Worm (Caenorhabditis elegans) whole organism, L1 larva: ENCODE data around the gene Y62H9A.5.

Experiments
- alr-1 ChIP-seq: fragments of 200-800 bp; sonication (Bioruptor generic); optimal IDR thresholded peaks from 2 replicates; lab custom pipeline; 2018; ENCODE audit warnings: borderline replicate concordance, mild to moderate bottlenecking, missing genetic modification characterization, missing compliant biosample characterization
- ama-1 ChIP-seq: fragments of 150-350 bp; optimal IDR thresholded peaks from 2 replicates; lab custom pipeline; 2014
- ceh-63 ChIP-seq: fragments of 200-800 bp; sonication (Bioruptor generic); optimal IDR thresholded peaks from 2 replicates; lab custom pipeline; 2018; ENCODE audit warnings: mild to moderate bottlenecking, missing genetic modification characterization, missing compliant biosample characterization
- ceh-82 ChIP-seq, 3 experiments: fragments of 150-350 bp in 1 of 3; sonication (generic microtip) in 2 of 3; optimal IDR thresholded peaks; 2 replicates each; lab custom pipeline; 2014 to 2017; ENCODE audit warnings: missing biosample characterization in 3 of 3, missing genetic modification characterization in 3 of 3
- elt-2 ChIP-seq: sonication (generic microtip); optimal IDR thresholded peaks from 2 replicates; lab custom pipeline; 2016; ENCODE audit warnings: missing genetic modification characterization, mild to moderate bottlenecking, inconsistent platforms, missing compliant biosample characterization, missing genetic modification reagents
- elt-3 ChIP-seq, 6 experiments: fragments of 150-350 bp in 1 of 6; sonication (generic microtip); optimal IDR thresholded peaks; 2 replicates each; lab custom pipeline; 2017 to 2018; ENCODE audit warnings: missing biosample characterization in 6 of 6, missing genetic modification characterization in 6 of 6, inconsistent platforms in 1 of 6
- isw-1 ChIP-seq: fragments of 200-800 bp; sonication (Bioruptor generic); IDR thresholded peaks from 2 replicates; pipeline ENCODE4 v1.3.6; 2022; ENCODE audit warnings: missing genetic modification characterization, missing compliant biosample characterization
- unc-62 ChIP-seq: fragments of 150-350 bp; optimal IDR thresholded peaks from 2 replicates; lab custom pipeline; 2014; ENCODE audit warnings: missing biosample characterization, missing genetic modification reagents, missing genetic modification characterization
- unc-86 ChIP-seq: sonication (generic microtip); optimal IDR thresholded peaks from 2 replicates; lab custom pipeline; 2016; ENCODE audit warnings: missing genetic modification characterization, missing compliant biosample characterization

- no peak for TF ChIP-seq elt-2 (tag; lab: Kevin White, UChicago)
- TF ChIP-seq ama-1 (lab: Kevin White, UChicago) = no peak
- TF ChIP-seq unc-62 (GFP tag; lab: Kevin White, UChicago) = no peak
- TF ChIP-seq elt-3 (tag; optimal IDR thresholded peaks at IDR 0.05; lab: Kevin White, UChicago) = no peak
- no peak for TF ChIP-seq ceh-63 (GFP tag; lab: Kevin White, UChicago)
- no peak for TF ChIP-seq unc-86 (tag; lab: Kevin White, UChicago)
- no peak for TF ChIP-seq ceh-82 (tag; optimal IDR thresholded peaks at IDR 0.05; lab: Kevin White, UChicago)
- TF ChIP-seq isw-1 (GFP tag; lab: Robert Waterston, UW) = no peak
- no peak for TF ChIP-seq alr-1 (tag; lab: Kevin White, UChicago)
These were observed 30.2 kb downstream of the Y62H9A.5 start, which contains the start of gene xtr-1 for ce11 chrX:11852494-11852893.
